Worm (Caenorhabditis elegans) whole organism, L1 larva: ENCODE data around the gene let-4.
A peak's percentile ranks its signal among the peaks of the same experiment; 100 is the strongest.

Experiments
- C04F5.9 ChIP-seq: sonication (generic microtip); optimal IDR thresholded peaks from 2 replicates; lab custom pipeline; 2016; ENCODE audit warnings: missing genetic modification characterization, missing compliant biosample characterization
- C34B4.2 ChIP-seq: sonication (generic microtip); optimal IDR thresholded peaks from 2 replicates; lab custom pipeline; 2017; ENCODE audit warnings: mild to moderate bottlenecking, missing genetic modification characterization, missing compliant biosample characterization
- F16B12.6 ChIP-seq: fragments of 150-350 bp; optimal IDR thresholded peaks from 2 replicates; lab custom pipeline; 2014; ENCODE audit warnings: missing biosample characterization, missing genetic modification characterization
- Y116A8C.19 ChIP-seq: sonication (generic microtip); optimal IDR thresholded peaks from 2 replicates; lab custom pipeline; 2016; ENCODE audit warnings: missing compliant biosample characterization, missing genetic modification characterization, borderline replicate concordance
- alr-1 ChIP-seq: fragments of 200-800 bp; sonication (Bioruptor generic); optimal IDR thresholded peaks from 2 replicates; lab custom pipeline; 2018; ENCODE audit warnings: borderline replicate concordance, mild to moderate bottlenecking, missing genetic modification characterization, missing compliant biosample characterization
- aly-2 ChIP-seq: fragments of 150-350 bp; optimal IDR thresholded peaks from 2 replicates; lab custom pipeline; 2014; ENCODE audit warnings: missing biosample characterization, missing genetic modification characterization
- ama-1 ChIP-seq: fragments of 150-350 bp; optimal IDR thresholded peaks from 2 replicates; lab custom pipeline; 2014
- blmp-1 ChIP-seq: fragments of 150-350 bp; optimal IDR thresholded peaks from 2 replicates; lab custom pipeline; 2014; ENCODE audit warnings: missing biosample characterization, missing genetic modification characterization
- ceh-63 ChIP-seq: fragments of 200-800 bp; sonication (Bioruptor generic); optimal IDR thresholded peaks from 2 replicates; lab custom pipeline; 2018; ENCODE audit warnings: mild to moderate bottlenecking, missing genetic modification characterization, missing compliant biosample characterization
- ceh-88 ChIP-seq: fragments of 200-800 bp; sonication (Bioruptor generic); IDR thresholded peaks from 2 replicates; pipeline ENCODE4 v1.3.6; 2022; ENCODE audit warnings: missing genetic modification characterization, missing compliant biosample characterization
- ceh-90 ChIP-seq: sonication (generic microtip); optimal IDR thresholded peaks from 2 replicates; lab custom pipeline; 2016; ENCODE audit warnings: missing genetic modification characterization, missing compliant biosample characterization
- dsc-1 ChIP-seq: sonication (generic microtip); optimal IDR thresholded peaks from 2 replicates; lab custom pipeline; 2016; ENCODE audit warnings: mild to moderate bottlenecking, missing genetic modification characterization, missing compliant biosample characterization
- efl-1 ChIP-seq, 4 experiments: fragments of 150-350 bp; optimal IDR thresholded peaks in 3 of 4; peaks in 1 of 4; 1 replicate in 1 of 4; 2 replicates in 3 of 4; lab custom pipeline; 2014; ENCODE audit warnings: missing biosample characterization in 2 of 4, missing genetic modification characterization in 2 of 4, missing genetic modification reagents in 2 of 4
- egl-27 ChIP-seq, 2 experiments: fragments of 150-350 bp in 1 of 2; sonication (generic microtip); optimal IDR thresholded peaks; 3 replicates each; lab custom pipeline; 2017 to 2018; ENCODE audit warnings: missing biosample characterization in 2 of 2, missing genetic modification characterization in 2 of 2, missing genetic modification reagents in 2 of 2
- elt-2 ChIP-seq: sonication (generic microtip); optimal IDR thresholded peaks from 2 replicates; lab custom pipeline; 2016; ENCODE audit warnings: missing genetic modification characterization, mild to moderate bottlenecking, inconsistent platforms, missing compliant biosample characterization, missing genetic modification reagents
- elt-3 ChIP-seq, 6 experiments: fragments of 150-350 bp in 1 of 6; sonication (generic microtip); optimal IDR thresholded peaks; 2 replicates each; lab custom pipeline; 2017 to 2018; ENCODE audit warnings: missing biosample characterization in 6 of 6, missing genetic modification characterization in 6 of 6, inconsistent platforms in 1 of 6
- ets-5 ChIP-seq: fragments of 200-800 bp; sonication (Bioruptor generic); IDR thresholded peaks from 2 replicates; pipeline ENCODE4 v1.3.6; 2022; ENCODE audit warnings: missing genetic modification characterization, missing compliant biosample characterization
- fkh-8 ChIP-seq: sonication (generic microtip); optimal IDR thresholded peaks from 2 replicates; lab custom pipeline; 2016; ENCODE audit warnings: mild to moderate bottlenecking, missing genetic modification characterization, missing compliant biosample characterization
- fos-1 ChIP-seq: fragments of 150-350 bp; optimal IDR thresholded peaks from 2 replicates; lab custom pipeline; 2014; ENCODE audit warnings: missing biosample characterization, missing genetic modification characterization
- hlh-4 ChIP-seq: sonication (generic microtip); optimal IDR thresholded peaks from 2 replicates; lab custom pipeline; 2016; ENCODE audit warnings: mild to moderate bottlenecking, missing genetic modification characterization, missing compliant biosample characterization
- isw-1 ChIP-seq: fragments of 200-800 bp; sonication (Bioruptor generic); IDR thresholded peaks from 2 replicates; pipeline ENCODE4 v1.3.6; 2022; ENCODE audit warnings: missing genetic modification characterization, missing compliant biosample characterization
- jun-1 ChIP-seq: fragments of 150-350 bp; optimal IDR thresholded peaks from 2 replicates; lab custom pipeline; 2014; ENCODE audit warnings: missing biosample characterization, missing genetic modification reagents, missing genetic modification characterization
- lin-13 ChIP-seq: fragments of 150-350 bp; optimal IDR thresholded peaks from 2 replicates; lab custom pipeline; 2014; ENCODE audit warnings: missing biosample characterization, missing genetic modification reagents, missing genetic modification characterization
- lin-15B ChIP-seq: fragments of 150-350 bp; sonication (generic microtip); optimal IDR thresholded peaks from 3 replicates; lab custom pipeline; 2014; ENCODE audit warnings: missing biosample characterization, missing genetic modification characterization
- lin-35 ChIP-seq, 2 experiments: fragments of 150-350 bp; optimal IDR thresholded peaks; 2 replicates each; lab custom pipeline; 2014; ENCODE audit warnings: missing biosample characterization in 2 of 2, missing genetic modification characterization in 2 of 2, missing genetic modification reagents in 2 of 2
- lin-39 ChIP-seq: fragments of 150-350 bp; optimal IDR thresholded peaks from 2 replicates; lab custom pipeline; 2014; ENCODE audit warnings: missing biosample characterization, missing genetic modification reagents, missing genetic modification characterization
- lir-3 ChIP-seq: sonication (generic microtip); optimal IDR thresholded peaks from 2 replicates; lab custom pipeline; 2016; ENCODE audit warnings: mild to moderate bottlenecking, missing genetic modification characterization, moderate library complexity, missing compliant biosample characterization; ENCODE audit not compliant: poor library complexity
- lsy-2 ChIP-seq, 2 experiments: fragments of 150-350 bp; optimal IDR thresholded peaks; 2 replicates each; lab custom pipeline; 2014; ENCODE audit warnings: missing biosample characterization in 2 of 2, missing genetic modification characterization in 2 of 2
- nhr-11 ChIP-seq: fragments of 150-350 bp; optimal IDR thresholded peaks from 2 replicates; lab custom pipeline; 2014; ENCODE audit warnings: missing biosample characterization, missing genetic modification characterization
- nhr-12 ChIP-seq: sonication (generic microtip); optimal IDR thresholded peaks from 2 replicates; lab custom pipeline; 2017; ENCODE audit warnings: missing biosample characterization, missing genetic modification characterization
- nhr-19 ChIP-seq: fragments of 200-800 bp; sonication (Bioruptor generic); conservative IDR thresholded peaks from 2 replicates; pipeline ENCODE4 v1.3.6; 2022; ENCODE audit warnings: missing genetic modification characterization, missing compliant biosample characterization
- nhr-20 ChIP-seq: sonication (generic microtip); optimal IDR thresholded peaks from 2 replicates; lab custom pipeline; 2016; ENCODE audit warnings: mild to moderate bottlenecking, missing genetic modification characterization, missing compliant biosample characterization
- nhr-237 ChIP-seq: fragments of 150-350 bp; optimal IDR thresholded peaks from 2 replicates; lab custom pipeline; 2014; ENCODE audit warnings: missing biosample characterization, missing genetic modification characterization
- nhr-71 ChIP-seq: sonication (generic microtip); optimal IDR thresholded peaks from 2 replicates; lab custom pipeline; 2016; ENCODE audit warnings: mild to moderate bottlenecking, missing genetic modification characterization, moderate library complexity, missing compliant biosample characterization
- nhr-84 ChIP-seq: sonication (generic microtip); optimal IDR thresholded peaks from 2 replicates; lab custom pipeline; 2017; ENCODE audit warnings: missing biosample characterization, missing genetic modification characterization
- nhr-85 ChIP-seq: sonication (generic microtip); peaks from one replicate; lab custom pipeline; 2016; ENCODE audit warnings: missing genetic modification characterization, inconsistent platforms, missing compliant biosample characterization
- pax-3 ChIP-seq: fragments of 200-800 bp; sonication (Bioruptor generic); optimal IDR thresholded peaks from 2 replicates; lab custom pipeline; 2018; ENCODE audit warnings: mild to moderate bottlenecking, missing genetic modification characterization, moderate library complexity, missing compliant biosample characterization
- rnt-1 ChIP-seq: sonication (generic microtip); optimal IDR thresholded peaks from 2 replicates; lab custom pipeline; 2016; ENCODE audit warnings: mild to moderate bottlenecking, missing genetic modification characterization, moderate library complexity, missing compliant biosample characterization
- sptf-1 ChIP-seq: fragments of 150-350 bp; optimal IDR thresholded peaks from 2 replicates; lab custom pipeline; 2014; ENCODE audit warnings: missing biosample characterization, missing genetic modification characterization
- sup-37 ChIP-seq: fragments of 200-800 bp; sonication (Bioruptor generic); optimal IDR thresholded peaks from 2 replicates; lab custom pipeline; 2018; ENCODE audit warnings: mild to moderate bottlenecking, missing genetic modification characterization, missing compliant biosample characterization
- swsn-7 ChIP-seq: sonication (generic microtip); optimal IDR thresholded peaks from 2 replicates; lab custom pipeline; 2016; ENCODE audit warnings: missing genetic modification characterization, missing compliant biosample characterization
- tbx-2 ChIP-seq: sonication (generic microtip); optimal IDR thresholded peaks from 2 replicates; lab custom pipeline; 2016; ENCODE audit warnings: missing genetic modification characterization, missing compliant biosample characterization
- unc-62 ChIP-seq: fragments of 150-350 bp; optimal IDR thresholded peaks from 2 replicates; lab custom pipeline; 2014; ENCODE audit warnings: missing biosample characterization, missing genetic modification reagents, missing genetic modification characterization
- unc-86 ChIP-seq: sonication (generic microtip); optimal IDR thresholded peaks from 2 replicates; lab custom pipeline; 2016; ENCODE audit warnings: missing genetic modification characterization, missing compliant biosample characterization
- vab-15 ChIP-seq: sonication (generic microtip); optimal IDR thresholded peaks from 2 replicates; lab custom pipeline; 2017; ENCODE audit warnings: missing genotype, mild to moderate bottlenecking, missing genetic modification characterization, missing compliant biosample characterization
- zag-1 ChIP-seq: fragments of 150-350 bp; optimal IDR thresholded peaks from 2 replicates; lab custom pipeline; 2014; ENCODE audit warnings: missing biosample characterization, missing genetic modification characterization
- zip-4 ChIP-seq: fragments of 200-800 bp; sonication (Bioruptor generic); optimal IDR thresholded peaks from 2 replicates; lab custom pipeline; 2018; ENCODE audit warnings: mild to moderate bottlenecking, missing genetic modification characterization, moderate library complexity, missing compliant biosample characterization
- ztf-11 ChIP-seq, 2 experiments: sonication (generic microtip); optimal IDR thresholded peaks; 2 replicates each; lab custom pipeline; 2016 to 2017; ENCODE audit warnings: missing genetic modification characterization in 2 of 2, missing biosample characterization in 1 of 2, missing compliant biosample characterization in 1 of 2
- ztf-4 ChIP-seq: fragments of 150-350 bp; optimal IDR thresholded peaks from 2 replicates; lab custom pipeline; 2014; ENCODE audit warnings: missing biosample characterization, missing genetic modification characterization

Gene let-4

DNA sequence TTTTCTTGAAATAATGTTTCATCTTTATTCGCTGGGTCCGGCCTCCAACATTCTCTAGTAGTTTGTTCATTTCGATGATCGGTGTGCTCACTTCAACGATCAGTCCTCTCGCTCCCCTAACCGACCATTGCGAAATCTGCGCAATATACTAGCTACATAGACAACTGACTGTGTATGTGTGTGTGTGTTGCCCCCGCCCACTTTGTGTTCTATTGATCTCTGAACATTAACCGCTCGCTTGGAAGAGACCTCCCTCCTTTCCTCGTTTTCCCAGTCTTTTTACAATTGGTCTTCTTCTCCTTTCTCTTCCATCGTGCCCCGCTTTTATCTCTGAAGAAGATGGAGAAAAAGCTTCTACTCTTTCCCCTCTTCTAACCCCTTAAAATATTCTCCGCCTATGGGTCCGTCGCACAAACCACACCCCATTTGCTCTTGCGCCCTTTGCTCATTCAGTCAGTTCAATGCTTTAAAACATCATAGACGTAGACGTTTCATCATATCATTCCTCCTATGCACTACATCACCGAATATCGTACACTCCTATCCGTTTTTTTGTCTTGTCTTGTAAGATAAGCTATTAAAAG, 20.3 kb upstream of the let-4 start (continued):
- TF ChIP-seq ama-1 (no peak), nhr-19 (GFP tag; lab: Robert Waterston, UW) (peak; percentile 80), egl-27 (tag; optimal IDR thresholded peaks at IDR 0.05; lab: Kevin White, UChicago) (peak in 1 of 2 experiments; percentile 61), tbx-2 (tag; lab: Kevin White, UChicago) (peak; percentile 76), nhr-84 (tag; lab: Kevin White, UChicago) (no peak), vab-15 (no peak), pax-3 (tag; lab: Kevin White, UChicago) (no peak), lin-13 (GFP tag; lab: Kevin White, UChicago) (no peak), C04F5.9 (tag; lab: Kevin White, UChicago) (no peak), ceh-90 (tag; lab: Kevin White, UChicago) (no peak), efl-1 (optimal IDR thresholded peaks at IDR 0.05; lab: Kevin White, UChicago) (peak in 1 of 2 experiments; percentile 33), efl-1 (GFP tag; optimal IDR thresholded peaks at IDR 0.05 in 1 of 2; lab: Kevin White, UChicago) (peak in 1 of 2 experiments; percentile 92), zag-1 (tag; lab: Kevin White, UChicago) (no peak), nhr-12 (tag; lab: Kevin White, UChicago) (no peak), F16B12.6 (no peak), rnt-1 (tag; lab: Kevin White, UChicago) (peak; percentile 88), elt-2 (tag; lab: Kevin White, UChicago) (peak; percentile 49), lin-15B (tag; lab: Kevin White, UChicago) (no peak), isw-1 (GFP tag; lab: Robert Waterston, UW) (peak; percentile 40), alr-1 (tag; lab: Kevin White, UChicago) (no peak), zip-4 (GFP tag; lab: Kevin White, UChicago) (peak; percentile 78), swsn-7 (tag; lab: Kevin White, UChicago) (peak; percentile 64), lsy-2 (tag; optimal IDR thresholded peaks at IDR 0.05; lab: Kevin White, UChicago) (peak; percentile 41 to 56), nhr-11 (tag; lab: Kevin White, UChicago) (no peak), aly-2 (tag; lab: Kevin White, UChicago) (no peak), hlh-4 (tag; lab: Kevin White, UChicago) (no peak), blmp-1 (tag; lab: Kevin White, UChicago) (no peak), fkh-8 (tag; lab: Kevin White, UChicago) (peak; percentile 54), lir-3 (tag; lab: Kevin White, UChicago) (no peak), unc-62 (GFP tag; lab: Kevin White, UChicago) (no peak), nhr-237 (tag; lab: Kevin White, UChicago) (no peak), ets-5 (GFP tag; lab: Robert Waterston, UW) (no peak), lin-39 (tag; lab: Kevin White, UChicago) (peak; percentile 30), fos-1 (tag; lab: Kevin White, UChicago) (no peak), nhr-85 (tag; lab: Kevin White, UChicago) (no peak), dsc-1 (tag; lab: Kevin White, UChicago) (peak; percentile 17), ztf-11 (tag; optimal IDR thresholded peaks at IDR 0.05; lab: Kevin White, UChicago) (no peak), unc-86 (tag; lab: Kevin White, UChicago) (peak; percentile 68), C34B4.2 (tag; lab: Kevin White, UChicago) (no peak)

DNA sequence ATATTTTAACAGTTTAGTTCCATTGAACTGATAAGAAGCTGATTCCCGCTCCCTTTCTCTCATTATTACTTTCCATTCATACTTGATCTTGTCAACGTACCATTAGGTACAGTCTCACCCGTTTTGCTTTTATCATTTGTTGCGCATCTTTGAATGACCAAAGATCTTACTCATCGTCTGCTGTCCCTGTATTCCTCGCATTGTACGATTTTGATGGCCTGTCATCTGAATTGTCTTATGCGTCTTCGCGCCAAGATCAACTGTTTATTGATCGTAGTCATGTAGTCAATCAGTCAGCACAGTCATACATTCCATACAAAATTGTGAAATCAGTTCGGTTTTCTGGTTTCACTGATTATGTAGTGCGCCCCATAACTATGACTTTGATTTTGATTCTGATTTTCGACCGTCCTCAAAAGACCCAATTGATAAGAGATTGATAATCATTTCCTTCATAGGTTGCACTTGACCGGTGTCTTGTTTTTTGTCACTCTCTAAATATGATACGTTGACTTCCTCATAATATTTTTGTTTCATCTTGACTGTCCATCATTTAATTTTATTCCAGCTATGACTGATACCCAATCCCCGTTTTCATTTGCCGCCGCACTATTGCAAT, 19.7 kb upstream of the let-4 start, which contains the start of gene nhr-3:
Gene nhr-3, plus strand, starts transcription at position 569 of the 619 bp plus-strand sequence.
- TF ChIP-seq ceh-63: no peak
- no peak for TF ChIP-seq swsn-7 (tag; lab: Kevin White, UChicago)
- TF ChIP-seq ets-5 (GFP tag; lab: Robert Waterston, UW): no peak
- TF ChIP-seq nhr-19 (GFP tag; lab: Robert Waterston, UW): peak; percentile 10
- no peak for TF ChIP-seq alr-1 (tag; lab: Kevin White, UChicago)
- TF ChIP-seq ztf-4 (tag; lab: Kevin White, UChicago): no peak
- peak; percentile 82 for TF ChIP-seq nhr-20 (tag; lab: Kevin White, UChicago)
- no peak for TF ChIP-seq lin-15B (tag; lab: Kevin White, UChicago)
- peak; percentile 38 for TF ChIP-seq elt-2 (tag; lab: Kevin White, UChicago)
- TF ChIP-seq Y116A8C.19: no peak
- peak in 1 of 2 experiments; percentile 63 for TF ChIP-seq lin-35 (GFP tag; optimal IDR thresholded peaks at IDR 0.05; lab: Kevin White, UChicago)
- TF ChIP-seq jun-1 (tag; lab: Kevin White, UChicago): peak; percentile 27
- peak in 4 of 6 experiments; percentile 27 to 70 (median 48) for TF ChIP-seq elt-3 (tag; optimal IDR thresholded peaks at IDR 0.05; lab: Kevin White, UChicago)
- TF ChIP-seq ztf-11 (tag; optimal IDR thresholded peaks at IDR 0.05; lab: Kevin White, UChicago): no peak
- no peak for TF ChIP-seq efl-1 (optimal IDR thresholded peaks at IDR 0.05; lab: Kevin White, UChicago)
- peak in 1 of 2 experiments; percentile 31 for TF ChIP-seq efl-1 (GFP tag; optimal IDR thresholded peaks at IDR 0.05 in 1 of 2; lab: Kevin White, UChicago)
- peak; percentile 75 for TF ChIP-seq nhr-85 (tag; lab: Kevin White, UChicago)
- TF ChIP-seq sup-37 (GFP tag; lab: Kevin White, UChicago): no peak
- TF ChIP-seq ceh-88: no peak
- peak; percentile 37 for TF ChIP-seq nhr-71
- no peak for TF ChIP-seq sptf-1 (tag; lab: Kevin White, UChicago)
